Worm (Caenorhabditis elegans) whole organism, midembryonic: ENCODE data around the gene sre-11.
"Not testable (repeated sequence)": the region's sequence is repeated elsewhere in the genome, so short reads cannot be mapped to it uniquely, and the experiment has no call there.

Source experiments
- T22C8.4 ChIP-seq: fragments of 200-800 bp; sonication (Bioruptor generic); IDR thresholded peaks from 2 replicates; pipeline ENCODE4 v1.3.6; 2022; ENCODE audit warnings: missing genetic modification characterization, missing compliant biosample characterization
- cog-1 ChIP-seq: sonication (generic microtip); optimal IDR thresholded peaks from 2 replicates; lab custom pipeline; 2016; ENCODE audit warnings: missing genetic modification characterization, missing compliant biosample characterization
- flt-1 ChIP-seq: fragments of 200-800 bp; sonication (Bioruptor generic); IDR thresholded peaks from 2 replicates; pipeline ENCODE4 v1.3.6; 2022; ENCODE audit warnings: missing genetic modification characterization, missing compliant biosample characterization
- klf-2 ChIP-seq: fragments of 200-800 bp; sonication (Bioruptor generic); conservative IDR thresholded peaks from 2 replicates; pipeline ENCODE4 v1.3.6; 2022; ENCODE audit warnings: missing genetic modification reagents, missing genetic modification characterization, missing compliant biosample characterization
- med-1 ChIP-seq: sonication (generic microtip); optimal IDR thresholded peaks from 2 replicates; lab custom pipeline; 2017; ENCODE audit warnings: missing genetic modification characterization, mild to moderate bottlenecking, missing compliant biosample characterization, antibody characterized with exemption, missing genetic modification reagents; ENCODE audit not compliant: insufficient read depth
- ref-1 ChIP-seq: fragments of 200-800 bp; sonication (Bioruptor generic); conservative IDR thresholded peaks from 2 replicates; pipeline ENCODE4 v1.3.6; 2022; ENCODE audit warnings: missing genetic modification reagents, missing genetic modification characterization, missing compliant biosample characterization
- tab-1 ChIP-seq: fragments of 200-800 bp; sonication (Bioruptor generic); IDR thresholded peaks from 2 replicates; pipeline ENCODE4 v1.3.6; 2022; ENCODE audit warnings: missing genetic modification characterization, missing compliant biosample characterization
- ztf-23 ChIP-seq: fragments of 200-800 bp; sonication (Bioruptor generic); IDR thresholded peaks from 2 replicates; pipeline ENCODE4 v1.3.6; 2022; ENCODE audit warnings: missing genetic modification reagents, missing genetic modification characterization, missing compliant biosample characterization
- ztf-29 ChIP-seq: fragments of 200-800 bp; sonication (Bioruptor generic); IDR thresholded peaks from 2 replicates; pipeline ENCODE4 v1.3.6; 2022; ENCODE audit warnings: missing genetic modification reagents, missing genetic modification characterization, missing compliant biosample characterization

The sre-11 gene

DNA sequence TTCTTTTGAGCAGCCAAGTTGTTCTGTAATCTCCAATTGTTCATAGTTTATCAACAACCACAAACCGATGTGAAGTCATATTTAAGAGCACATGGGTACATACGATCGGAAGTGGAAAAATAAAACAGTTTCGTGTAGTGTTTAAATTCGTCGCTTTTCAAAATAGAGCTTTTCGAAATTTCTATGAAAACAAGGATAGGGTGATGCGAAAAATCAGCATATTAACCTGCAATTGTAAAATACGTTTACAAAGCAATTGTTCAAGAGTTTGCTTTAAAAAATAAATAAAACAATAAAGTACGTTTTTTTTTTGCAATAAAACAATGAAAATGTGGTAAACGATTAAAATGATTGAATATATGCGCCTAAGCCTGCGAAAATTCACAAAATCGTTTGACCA lies 38.2 kb upstream of the sre-11 start, which contains the start of gene ZK105.14:
Gene ZK105.14 (minus strand): TSS at position 101 of the 400 bp plus-strand sequence.
- no peak for TF ChIP-seq klf-2
- no peak for TF ChIP-seq tab-1 (GFP tag; lab: Robert Waterston, UW)
- TF ChIP-seq flt-1: no peak
- no peak for TF ChIP-seq cog-1 (tag; lab: Kevin White, UChicago)
- no peak for TF ChIP-seq med-1 (GFP tag; lab: Kevin White, UChicago)
- TF ChIP-seq ztf-23 (GFP tag; lab: Robert Waterston, UW): no peak
- TF ChIP-seq ref-1 (GFP tag; lab: Robert Waterston, UW): no peak
- TF ChIP-seq T22C8.4 (GFP tag; lab: Robert Waterston, UW): no peak
- no peak for TF ChIP-seq ztf-29

DNA sequence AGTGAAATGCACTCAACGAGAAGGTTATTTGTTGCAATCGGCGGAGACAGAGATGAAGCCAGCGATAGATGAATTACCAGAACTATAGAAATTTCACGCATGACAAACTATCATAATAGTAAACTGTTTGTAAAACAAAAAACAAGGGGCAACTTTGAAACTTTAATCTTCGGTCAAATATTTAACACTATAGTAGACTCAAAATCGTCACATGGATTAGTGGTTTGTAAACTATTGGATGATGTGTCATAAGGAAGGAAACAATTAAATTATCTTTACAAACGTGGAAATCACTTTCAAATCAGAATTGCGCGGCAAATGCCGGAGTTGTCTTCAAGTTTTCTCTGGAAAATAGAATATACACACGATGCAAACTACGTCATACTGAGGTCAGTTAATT lies 33.9 kb upstream of the sre-11 start, which contains the start of gene ZK105.5:
Gene ZK105.5 (minus strand): TSS at position 101 of the 400 bp plus-strand sequence.
- TF ChIP-seq flt-1 (no peak), med-1 (GFP tag; lab: Kevin White, UChicago) (no peak), T22C8.4 (GFP tag; lab: Robert Waterston, UW) (no peak), cog-1 (tag; lab: Kevin White, UChicago) (no peak), ztf-23 (GFP tag; lab: Robert Waterston, UW) (no peak), ztf-29 (no peak), ref-1 (GFP tag; lab: Robert Waterston, UW) (no peak), tab-1 (GFP tag; lab: Robert Waterston, UW) (no peak), klf-2 (no peak)

DNA sequence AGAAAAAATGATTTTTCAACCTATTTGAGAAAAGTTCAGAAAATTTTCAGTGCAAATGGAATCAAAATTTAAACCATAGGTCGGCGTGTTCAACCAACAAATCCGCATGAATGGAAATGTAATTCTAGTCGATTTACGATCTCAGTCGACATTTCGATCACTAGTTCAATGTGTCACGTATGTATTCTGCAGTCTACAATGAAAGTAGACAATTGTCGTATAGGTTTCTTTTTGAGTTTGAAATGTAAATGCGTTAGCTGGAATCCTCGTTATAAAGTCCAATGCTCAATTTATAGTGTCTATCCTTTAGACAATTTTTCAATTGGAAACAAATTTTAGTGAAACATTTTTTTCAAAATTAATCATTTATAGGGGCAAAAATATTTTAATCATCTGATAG lies 32.3 kb upstream of the sre-11 start, which contains the start of gene ZK105.12:
Gene ZK105.12 (minus strand): TSS at position 101 of the 400 bp plus-strand sequence.
- TF ChIP-seq ztf-29 (no peak), cog-1 (tag; lab: Kevin White, UChicago) (no peak), tab-1 (GFP tag; lab: Robert Waterston, UW) (no peak), flt-1 (no peak), klf-2 (no peak), ztf-23 (GFP tag; lab: Robert Waterston, UW) (no peak)

DNA sequence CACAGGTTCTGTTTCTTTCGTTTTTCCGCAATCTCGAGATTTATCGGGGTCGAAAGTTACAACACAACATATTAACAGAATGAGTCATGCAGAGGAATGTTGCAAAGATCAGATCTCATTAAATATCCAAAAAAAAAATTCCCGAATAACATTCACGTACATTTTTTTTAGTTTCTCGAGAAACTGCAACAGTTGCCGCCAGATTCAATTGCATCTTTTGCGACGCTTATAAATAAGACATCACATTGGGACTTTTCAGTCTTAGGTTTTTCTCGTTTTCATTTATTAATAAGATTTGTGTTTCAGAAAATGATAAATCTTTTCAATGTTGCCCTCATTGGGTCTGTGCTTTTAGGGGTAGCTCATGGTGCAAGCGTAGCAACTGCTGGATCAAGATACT lies 29.9 kb upstream of the sre-11 start, which contains the start of gene ZK105.1:
Gene ZK105.1 (plus strand): TSS at position 301 of the 400 bp plus-strand sequence.
- no peak for TF ChIP-seq T22C8.4 (GFP tag; lab: Robert Waterston, UW)
- no peak for TF ChIP-seq ztf-29
- TF ChIP-seq tab-1 (GFP tag; lab: Robert Waterston, UW): no peak
- TF ChIP-seq flt-1: no peak
- no peak for TF ChIP-seq ztf-23 (GFP tag; lab: Robert Waterston, UW)
- no peak for TF ChIP-seq med-1 (GFP tag; lab: Kevin White, UChicago)
- TF ChIP-seq cog-1 (tag; lab: Kevin White, UChicago): no peak
- TF ChIP-seq klf-2: no peak
- TF ChIP-seq ref-1 (GFP tag; lab: Robert Waterston, UW): no peak

DNA sequence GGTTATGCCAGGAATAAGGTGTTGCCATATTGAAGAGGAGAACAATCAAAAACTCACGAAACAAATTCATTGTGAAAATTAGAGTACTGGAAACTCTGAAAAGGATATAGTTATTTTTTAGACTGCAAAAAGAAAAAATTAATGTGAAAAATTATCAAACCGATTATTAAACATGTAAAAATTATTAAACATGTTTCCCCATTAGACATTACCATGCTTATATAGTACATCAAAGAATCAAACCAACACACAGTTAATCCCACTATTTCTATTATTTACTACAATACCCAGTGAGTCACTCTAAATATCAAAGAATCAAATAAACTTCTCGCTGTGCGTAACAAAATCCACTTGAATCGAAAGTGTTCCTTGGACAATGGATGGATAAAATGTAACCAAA lies 29.3 kb upstream of the sre-11 start, which contains the start of gene ZK105.13:
Gene ZK105.13 (minus strand): TSS at position 101 of the 400 bp plus-strand sequence.
- TF ChIP-seq T22C8.4 (GFP tag; lab: Robert Waterston, UW) (no peak), flt-1 (no peak), ref-1 (GFP tag; lab: Robert Waterston, UW) (no peak), med-1 (GFP tag; lab: Kevin White, UChicago) (no peak), ztf-29 (no peak), ztf-23 (GFP tag; lab: Robert Waterston, UW) (no peak), tab-1 (GFP tag; lab: Robert Waterston, UW) (no peak), klf-2 (no peak)

DNA sequence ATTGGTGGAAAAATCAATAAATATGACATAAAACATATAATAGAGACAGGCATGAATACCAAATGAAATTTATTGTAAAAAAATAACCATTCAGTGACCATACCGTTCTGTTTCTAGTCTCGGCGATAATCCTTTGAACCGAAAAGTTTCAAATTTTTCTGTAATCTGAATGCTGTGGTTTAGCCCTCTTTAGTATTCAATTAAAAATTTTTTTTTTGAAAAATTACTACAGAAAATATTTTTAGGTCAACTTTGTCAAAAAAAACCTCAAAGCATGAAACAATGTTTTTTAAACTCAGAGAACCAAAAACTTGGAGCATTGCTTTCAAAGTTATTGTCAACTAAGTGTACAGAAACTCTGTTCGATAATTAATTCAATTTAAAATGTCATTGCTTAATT lies 24.8 kb upstream of the sre-11 start, which contains the start of gene ZK105.11:
Gene ZK105.11 (minus strand): TSS at position 101 of the 400 bp plus-strand sequence.
- TF ChIP-seq klf-2: no peak
- no peak for TF ChIP-seq cog-1 (tag; lab: Kevin White, UChicago)
- no peak for TF ChIP-seq tab-1 (GFP tag; lab: Robert Waterston, UW)
- TF ChIP-seq ref-1 (GFP tag; lab: Robert Waterston, UW): no peak
- TF ChIP-seq ztf-23 (GFP tag; lab: Robert Waterston, UW): no peak
- TF ChIP-seq flt-1: no peak
- no peak for TF ChIP-seq T22C8.4 (GFP tag; lab: Robert Waterston, UW)
- TF ChIP-seq med-1 (GFP tag; lab: Kevin White, UChicago): no peak
- no peak for TF ChIP-seq ztf-29

DNA sequence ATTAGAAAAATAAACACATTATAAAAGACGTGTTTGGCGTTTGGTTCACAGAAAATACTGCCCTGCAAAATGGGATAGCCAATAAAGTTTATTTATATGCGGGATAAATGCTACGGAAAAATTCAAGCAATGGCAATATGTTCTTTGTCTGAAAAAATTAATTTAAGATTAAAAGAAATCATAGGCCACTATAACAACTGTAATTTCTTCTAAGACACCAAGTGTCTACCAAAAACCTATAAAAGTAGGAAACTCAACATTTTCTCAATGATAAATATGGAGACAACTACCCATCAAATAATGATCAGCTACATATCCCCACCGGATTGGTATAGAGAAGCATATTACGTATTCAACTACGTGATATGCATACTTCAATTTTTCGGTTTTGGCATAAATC lies 21.6 kb upstream of the sre-11 start, which contains the start of gene srw-3:
Gene srw-3 (plus strand): TSS at position 301 of the 400 bp plus-strand sequence.
- TF ChIP-seq cog-1 (tag; lab: Kevin White, UChicago): no peak
- no peak for TF ChIP-seq ztf-23 (GFP tag; lab: Robert Waterston, UW)
- TF ChIP-seq ztf-29: no peak
- TF ChIP-seq tab-1 (GFP tag; lab: Robert Waterston, UW): no peak
- TF ChIP-seq flt-1: no peak
- TF ChIP-seq med-1 (GFP tag; lab: Kevin White, UChicago): no peak
- no peak for TF ChIP-seq ref-1 (GFP tag; lab: Robert Waterston, UW)
- TF ChIP-seq T22C8.4 (GFP tag; lab: Robert Waterston, UW): no peak
- TF ChIP-seq klf-2: no peak

DNA sequence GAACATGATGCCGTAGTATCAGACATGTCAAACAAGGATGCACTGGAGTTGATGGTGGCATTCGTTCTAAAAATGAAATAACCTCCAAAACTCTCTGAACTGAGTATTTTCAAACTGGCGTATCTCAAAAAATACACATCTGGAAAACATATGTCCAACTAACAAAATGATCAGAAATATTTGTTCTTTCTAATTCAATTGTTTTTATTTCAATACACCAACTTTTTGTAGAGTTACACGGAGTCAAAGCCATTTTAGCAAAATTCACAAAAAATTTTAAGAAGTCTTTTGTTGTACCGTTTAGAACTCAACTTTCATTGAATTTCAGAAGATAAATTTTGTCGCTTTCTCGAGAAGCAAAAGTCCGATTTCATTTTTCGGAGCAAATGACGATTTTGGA lies 19.8 kb upstream of the sre-11 start, which contains the start of gene srsx-40:
Gene srsx-40 (minus strand): TSS at position 101 of the 400 bp plus-strand sequence.
- TF ChIP-seq med-1 (GFP tag; lab: Kevin White, UChicago); klf-2; tab-1 (GFP tag; lab: Robert Waterston, UW): not testable (repeated sequence)

DNA sequence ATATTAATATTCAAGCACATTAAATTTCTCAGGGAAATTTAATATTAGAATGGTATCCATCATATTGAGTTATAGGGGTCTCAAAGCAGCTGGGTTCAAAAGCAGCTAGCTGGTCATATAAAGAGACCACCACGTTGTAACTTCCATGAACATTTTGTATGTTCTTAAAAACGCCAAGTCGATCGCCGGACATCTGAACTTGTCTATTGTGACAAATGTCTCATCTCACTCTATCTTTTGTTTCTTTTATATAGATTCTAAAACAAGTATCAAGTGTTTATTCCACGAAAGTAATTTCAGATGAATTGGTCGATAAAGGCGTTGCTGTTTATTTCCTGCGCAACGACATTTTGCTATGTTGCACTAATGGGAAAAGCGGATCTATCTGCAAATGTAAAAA lies 13.1 kb upstream of the sre-11 start, which contains the start of gene ZK105.3:
Gene ZK105.3 (plus strand): TSS at position 301 of the 400 bp plus-strand sequence.
- TF ChIP-seq tab-1 (GFP tag; lab: Robert Waterston, UW) (no peak), ref-1 (GFP tag; lab: Robert Waterston, UW) (no peak), med-1 (GFP tag; lab: Kevin White, UChicago) (no peak), ztf-29 (no peak), T22C8.4 (GFP tag; lab: Robert Waterston, UW) (no peak), klf-2 (no peak), flt-1 (no peak), ztf-23 (GFP tag; lab: Robert Waterston, UW) (no peak), cog-1 (tag; lab: Kevin White, UChicago) (no peak)
